Fruit fly (Drosophila melanogaster) whole organism, pupa: ENCODE measurements around the gene Nup35.

Source experiments
- CG10348 ChIP-seq: fragments of 200-800 bp; sonication (Bioruptor generic); IDR thresholded peaks from 2 replicates; pipeline ENCODE4 v1.3.6; 2022; ENCODE audit warnings: missing biosample characterization, missing genetic modification characterization
- CG12605 ChIP-seq: fragments of 200-800 bp; sonication (Bioruptor generic); IDR thresholded peaks from 2 replicates; pipeline ENCODE4 v1.3.6; 2022; ENCODE audit warnings: missing biosample characterization, missing genetic modification characterization
- CG13204 ChIP-seq: fragments of 200-800 bp; sonication (Bioruptor generic); optimal IDR thresholded peaks from 2 replicates; lab custom pipeline; 2018; ENCODE audit warnings: missing biosample characterization, mild to moderate bottlenecking, missing genetic modification characterization, moderate library complexity
- CG15710 ChIP-seq: fragments of 200-800 bp; sonication (Bioruptor generic); optimal IDR thresholded peaks from 2 replicates; lab custom pipeline; 2018; ENCODE audit warnings: missing biosample characterization, mild to moderate bottlenecking, missing genetic modification characterization, moderate library complexity
- CG17806 ChIP-seq: fragments of 200-800 bp; sonication (Bioruptor generic); optimal IDR thresholded peaks from 2 replicates; lab custom pipeline; 2018; ENCODE audit warnings: missing biosample characterization, mild to moderate bottlenecking, missing genetic modification characterization, moderate library complexity
- CG34367 ChIP-seq: fragments of 200-800 bp; sonication (Bioruptor generic); optimal IDR thresholded peaks from 2 replicates; lab custom pipeline; 2018; ENCODE audit warnings: missing biosample characterization, mild to moderate bottlenecking, missing genetic modification characterization
- CG8159 ChIP-seq: fragments of 200-800 bp; sonication (Bioruptor generic); optimal IDR thresholded peaks from 3 replicates; lab custom pipeline; 2018; ENCODE audit warnings: missing biosample characterization, mild to moderate bottlenecking, missing genetic modification characterization, moderate library complexity
- CG9948 ChIP-seq: fragments of 200-800 bp; sonication (Bioruptor generic); optimal IDR thresholded peaks from 2 replicates; lab custom pipeline; 2018; ENCODE audit warnings: missing biosample characterization, mild to moderate bottlenecking, missing genetic modification characterization, moderate library complexity
- D1 ChIP-seq: fragments of 200-800 bp; sonication (Bioruptor generic); optimal IDR thresholded peaks from 2 replicates; lab custom pipeline; 2018; ENCODE audit warnings: missing biosample characterization, mild to moderate bottlenecking, missing genetic modification characterization, moderate library complexity
- EcR ChIP-seq: fragments of 200-800 bp; sonication (Bioruptor generic); optimal IDR thresholded peaks from 3 replicates; lab custom pipeline; 2019; ENCODE audit warnings: missing biosample characterization, missing genetic modification characterization, mild to moderate bottlenecking, moderate library complexity, missing genetic modification reagents
- Ets98B ChIP-seq: fragments of 200-800 bp; sonication (Bioruptor generic); IDR thresholded peaks from 2 replicates; pipeline ENCODE4 v1.3.6; 2022; ENCODE audit warnings: missing biosample characterization, missing genetic modification characterization
- Pif1B ChIP-seq: fragments of 200-800 bp; sonication (Bioruptor generic); optimal IDR thresholded peaks from 3 replicates; lab custom pipeline; 2016; ENCODE audit warnings: missing biosample characterization, missing genetic modification characterization
- Snoo ChIP-seq: fragments of 200-800 bp; sonication (Bioruptor generic); optimal IDR thresholded peaks from 3 replicates; lab custom pipeline; 2017; ENCODE audit warnings: missing biosample characterization, mild to moderate bottlenecking, missing genetic modification characterization, inconsistent platforms
- rn ChIP-seq: fragments of 200-800 bp; sonication (Bioruptor generic); IDR thresholded peaks from 2 replicates; pipeline ENCODE4 v1.3.6; 2022; ENCODE audit warnings: missing biosample characterization, missing genetic modification characterization

DNA sequence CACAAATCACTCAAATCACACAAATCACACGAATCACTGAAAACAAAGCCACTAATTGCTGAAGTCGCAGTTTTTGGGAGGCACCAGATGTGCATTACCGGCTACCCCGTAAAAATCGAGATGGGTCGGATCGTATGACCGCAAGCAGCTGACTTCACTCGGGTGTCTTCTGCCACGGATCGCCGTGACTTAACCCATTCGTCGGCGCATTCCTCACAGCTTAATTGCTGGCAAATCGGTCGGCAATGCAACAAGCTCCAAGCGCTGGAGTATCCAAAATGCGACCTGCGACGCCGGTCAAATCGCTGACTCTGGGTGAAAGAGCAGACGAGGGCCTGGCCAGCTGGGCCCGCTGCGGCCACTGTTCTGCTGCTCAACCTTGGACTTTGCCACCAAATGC, 34.8 kb downstream of the Nup35 start:
- no peak for TF ChIP-seq CG17806 (tag; lab: Kevin White, UChicago)
- no peak for TF ChIP-seq EcR
- no peak for TF ChIP-seq CG13204 (GFP tag; lab: Kevin White, UChicago)
- TF ChIP-seq Ets98B (GFP tag; lab: Robert Waterston, UW): no peak
- TF ChIP-seq Pif1B (GFP tag; lab: Kevin White, UChicago): no peak
- TF ChIP-seq CG9948 (tag; lab: Kevin White, UChicago): no peak
- no peak for TF ChIP-seq CG12605
- TF ChIP-seq Snoo (tag; lab: Kevin White, UChicago): no peak
- TF ChIP-seq CG15710 (tag; lab: Kevin White, UChicago): no peak
- no peak for TF ChIP-seq CG8159 (tag; lab: Kevin White, UChicago)
- no peak for TF ChIP-seq CG10348 (GFP tag; lab: Robert Waterston, UW)
- no peak for TF ChIP-seq rn (GFP tag; lab: Robert Waterston, UW)
- no peak for TF ChIP-seq D1 (tag; lab: Kevin White, UChicago)
- no peak for TF ChIP-seq CG34367
